Worm (Caenorhabditis elegans) whole organism, young adult: ENCODE measurements around the gene egg-3.
"Not testable (repeated sequence)": the region's sequence is repeated elsewhere in the genome, so short reads cannot be mapped to it uniquely, and the experiment has no call there.

Source experiments
- C06A6.2 ChIP-seq: fragments of 200-800 bp; sonication (Bioruptor generic); conservative IDR thresholded peaks from 2 replicates; pipeline ENCODE4 v1.3.6; 2022; ENCODE audit warnings: missing genetic modification characterization, missing compliant biosample characterization
- D2030.7 ChIP-seq: fragments of 200-800 bp; sonication (Bioruptor generic); IDR thresholded peaks from 2 replicates; pipeline ENCODE4 v1.3.6; 2022; ENCODE audit warnings: missing genetic modification reagents, missing genetic modification characterization, missing compliant biosample characterization
- F22D6.2 ChIP-seq: sonication (generic microtip); optimal IDR thresholded peaks from 2 replicates; lab custom pipeline; 2016; ENCODE audit warnings: mild to moderate bottlenecking, missing genetic modification characterization, missing compliant biosample characterization
- F23B12.7 ChIP-seq: sonication (generic microtip); optimal IDR thresholded peaks from 2 replicates; lab custom pipeline; 2017; ENCODE audit warnings: missing genetic modification characterization, mild to moderate bottlenecking, missing compliant biosample characterization, antibody characterized with exemption, moderate library complexity; ENCODE audit not compliant: insufficient read depth
- F33H1.4 ChIP-seq: fragments of 200-800 bp; sonication (Bioruptor generic); IDR thresholded peaks from 2 replicates; pipeline ENCODE4 v1.3.6; 2022; ENCODE audit warnings: missing genetic modification reagents, missing genetic modification characterization, missing compliant biosample characterization
- F49E8.2 ChIP-seq: sonication (generic microtip); optimal IDR thresholded peaks from 3 replicates; lab custom pipeline; 2017; ENCODE audit warnings: missing genetic modification characterization, mild to moderate bottlenecking, missing compliant biosample characterization, antibody characterized with exemption, moderate library complexity; ENCODE audit not compliant: insufficient read depth
- K12H6.12 ChIP-seq: fragments of 200-800 bp; sonication (Bioruptor generic); optimal IDR thresholded peaks from 2 replicates; lab custom pipeline; 2018; ENCODE audit warnings: mild to moderate bottlenecking, missing genetic modification characterization, missing compliant biosample characterization
- Y53F4B.3 ChIP-seq: fragments of 200-800 bp; sonication (Bioruptor generic); IDR thresholded peaks from 2 replicates; pipeline ENCODE4 v1.3.6; 2022; ENCODE audit warnings: missing genetic modification reagents, missing genetic modification characterization, missing compliant biosample characterization
- Y67H2A.10 ChIP-seq: fragments of 200-800 bp; sonication (Bioruptor generic); conservative IDR thresholded peaks from 2 replicates; pipeline ENCODE4 v1.3.6; 2022; ENCODE audit warnings: missing genetic modification reagents, missing genetic modification characterization, missing compliant biosample characterization
- Y95B8A.8 ChIP-seq: fragments of 200-800 bp; sonication (Bioruptor generic); IDR thresholded peaks from 2 replicates; pipeline ENCODE4 v1.3.6; 2022; ENCODE audit warnings: missing genetic modification reagents, missing genetic modification characterization, missing compliant biosample characterization
- ZK185.1 ChIP-seq: sonication (generic microtip); optimal IDR thresholded peaks from 2 replicates; lab custom pipeline; 2016; ENCODE audit warnings: mild to moderate bottlenecking, missing genetic modification characterization, missing compliant biosample characterization; ENCODE audit not compliant: poor library complexity, severe bottlenecking
- attf-3 ChIP-seq: fragments of 200-800 bp; sonication (Bioruptor generic); conservative IDR thresholded peaks from 2 replicates; pipeline ENCODE4 v1.3.6; 2022; ENCODE audit warnings: missing genetic modification reagents, missing genetic modification characterization, missing compliant biosample characterization
- attf-5 ChIP-seq: fragments of 200-800 bp; sonication (Bioruptor generic); optimal IDR thresholded peaks from 2 replicates; lab custom pipeline; 2018; ENCODE audit warnings: mild to moderate bottlenecking, missing genetic modification characterization, missing compliant biosample characterization
- attf-6 ChIP-seq: fragments of 200-800 bp; sonication (Bioruptor generic); IDR thresholded peaks from 2 replicates; pipeline ENCODE4 v1.3.6; 2022; ENCODE audit warnings: missing genetic modification reagents, missing genetic modification characterization, missing compliant biosample characterization
- bed-2 ChIP-seq: fragments of 200-800 bp; sonication (Bioruptor generic); IDR thresholded peaks from 2 replicates; pipeline ENCODE4 v1.3.6; 2022; ENCODE audit warnings: missing genetic modification reagents, missing genetic modification characterization, missing compliant biosample characterization
- cebp-2 ChIP-seq: fragments of 200-800 bp; sonication (Bioruptor generic); IDR thresholded peaks from 2 replicates; pipeline ENCODE4 v1.3.6; 2022; ENCODE audit warnings: missing genetic modification characterization, missing compliant biosample characterization
- ceh-40 ChIP-seq: fragments of 200-800 bp; sonication (Bioruptor generic); IDR thresholded peaks from 2 replicates; pipeline ENCODE4 v1.3.6; 2022; ENCODE audit warnings: missing genetic modification characterization, missing compliant biosample characterization
- ceh-91 ChIP-seq: fragments of 200-800 bp; sonication (Bioruptor generic); IDR thresholded peaks from 2 replicates; pipeline ENCODE4 v1.3.6; 2022; ENCODE audit warnings: missing genetic modification reagents, missing genetic modification characterization, missing compliant biosample characterization
- dpl-1 ChIP-seq: fragments of 150-350 bp; optimal IDR thresholded peaks from 2 replicates; lab custom pipeline; 2014; ENCODE audit warnings: missing biosample characterization, missing genetic modification reagents, missing genetic modification characterization
- efl-1 ChIP-seq: fragments of 150-350 bp; optimal IDR thresholded peaks from 2 replicates; lab custom pipeline; 2014; ENCODE audit warnings: missing biosample characterization, missing genetic modification reagents, missing genetic modification characterization
- egl-18 ChIP-seq: fragments of 200-800 bp; sonication (Bioruptor generic); IDR thresholded peaks from 2 replicates; pipeline ENCODE4 v1.3.6; 2022; ENCODE audit warnings: missing genetic modification reagents, missing genetic modification characterization, missing compliant biosample characterization
- egrh-3 ChIP-seq: fragments of 200-800 bp; sonication (Bioruptor generic); IDR thresholded peaks from 2 replicates; pipeline ENCODE4 v1.3.6; 2022; ENCODE audit warnings: missing genetic modification reagents, missing genetic modification characterization, missing compliant biosample characterization
- ekl-4 ChIP-seq: fragments of 200-800 bp; sonication (Bioruptor generic); IDR thresholded peaks from 2 replicates; pipeline ENCODE4 v1.3.6; 2022; ENCODE audit warnings: missing genetic modification reagents, missing genetic modification characterization, missing compliant biosample characterization
- hsf-1 ChIP-seq: fragments of 200-800 bp; sonication (Bioruptor generic); IDR thresholded peaks from 2 replicates; pipeline ENCODE4 v1.3.6; 2022; ENCODE audit warnings: missing genetic modification reagents, missing genetic modification characterization, missing compliant biosample characterization
- lin-54 ChIP-seq: fragments of 200-800 bp; sonication (Bioruptor generic); optimal IDR thresholded peaks from 2 replicates; lab custom pipeline; 2018; ENCODE audit warnings: mild to moderate bottlenecking, missing genetic modification characterization, missing compliant biosample characterization
- madf-10 ChIP-seq: sonication (generic microtip); optimal IDR thresholded peaks from 2 replicates; lab custom pipeline; 2016; ENCODE audit warnings: mild to moderate bottlenecking, missing genetic modification characterization, missing compliant biosample characterization
- nfya-1 ChIP-seq: sonication (generic microtip); optimal IDR thresholded peaks from 2 replicates; lab custom pipeline; 2017; ENCODE audit warnings: antibody characterized with exemption, missing compliant biosample characterization, missing genetic modification characterization, borderline replicate concordance; ENCODE audit not compliant: insufficient read depth
- nfya-2 ChIP-seq: fragments of 200-800 bp; sonication (Bioruptor generic); IDR thresholded peaks from 2 replicates; pipeline ENCODE4 v1.3.6; 2022; ENCODE audit warnings: missing genetic modification reagents, missing genetic modification characterization, missing compliant biosample characterization
- rcor-1 ChIP-seq: fragments of 200-800 bp; sonication (Bioruptor generic); IDR thresholded peaks from 2 replicates; pipeline ENCODE4 v1.3.6; 2022; ENCODE audit warnings: missing genetic modification reagents, missing genetic modification characterization, missing compliant biosample characterization
- rec-8 ChIP-seq, 2 experiments: sonication (generic microtip); optimal IDR thresholded peaks; 2 replicates each; lab custom pipeline; 2016; ENCODE audit warnings: mild to moderate bottlenecking in 2 of 2, missing genetic modification characterization in 2 of 2, missing genetic modification reagents in 2 of 2, missing genotype in 2 of 2, missing biosample characterization in 1 of 2, missing compliant biosample characterization in 1 of 2, moderate library complexity in 1 of 2
- rpc-1 ChIP-seq, 2 experiments: fragments of 150-350 bp in 1 of 2; sonication (generic microtip) in 1 of 2; optimal IDR thresholded peaks; 2 replicates each; lab custom pipeline; 2014 to 2018; ENCODE audit warnings: missing biosample characterization in 1 of 2, missing genetic modification characterization in 1 of 2, missing genetic modification reagents in 1 of 2, missing genotype in 1 of 2
- sdz-38 ChIP-seq: sonication (generic microtip); optimal IDR thresholded peaks from 2 replicates; lab custom pipeline; 2016; ENCODE audit warnings: missing genotype, missing genetic modification characterization, missing compliant biosample characterization
- tbp1 ChIP-seq: fragments of 200-800 bp; sonication (Bioruptor generic); optimal IDR thresholded peaks from 2 replicates; lab custom pipeline; 2018; ENCODE audit warnings: mild to moderate bottlenecking, missing genetic modification characterization, missing compliant biosample characterization
- ztf-25 ChIP-seq: fragments of 200-800 bp; sonication (Bioruptor generic); IDR thresholded peaks from 2 replicates; pipeline ENCODE4 v1.3.6; 2022; ENCODE audit warnings: missing genetic modification reagents, missing genetic modification characterization, missing compliant biosample characterization
- ztf-6 ChIP-seq: fragments of 200-800 bp; sonication (Bioruptor generic); IDR thresholded peaks from 2 replicates; pipeline ENCODE4 v1.3.6; 2022; ENCODE audit warnings: missing genetic modification reagents, missing genetic modification characterization, missing compliant biosample characterization

The egg-3 gene

ce11 chrII:10912995-10913394 lies 28.8 kb upstream of the egg-3 start:
- TF ChIP-seq Y95B8A.8 (no peak), ceh-91 (GFP tag; lab: Robert Waterston, UW) (no peak), ekl-4 (GFP tag; lab: Robert Waterston, UW) (no peak), attf-5 (GFP tag; lab: Kevin White, UChicago) (no peak), lin-54 (GFP tag; lab: Kevin White, UChicago) (no peak), K12H6.12 (tag; lab: Kevin White, UChicago) (no peak), cebp-2 (GFP tag; lab: Robert Waterston, UW) (no peak)
- TF ChIP-seq, all 124 proteins: peak for 0

- TF ChIP-seq F23B12.7 (tag; lab: Kevin White, UChicago) = no peak
- TF ChIP-seq madf-10 = no peak
- TF ChIP-seq, all 124 proteins: peak for 0
Observed at ce11 chrII:10910219-10910618, 26.0 kb upstream of the egg-3 start, which contains the start of gene sra-11. sra-11 (minus strand) TSS chrII:10910319.

ce11 chrII:10904379-10904778 lies 20.1 kb upstream of the egg-3 start, which contains the start of gene sra-12:
sra-12 (minus strand) TSS chrII:10904479.
- not testable (repeated sequence) for TF ChIP-seq nfya-1, egl-18, efl-1

ce11 chrII:10902104-10902503 lies 17.9 kb upstream of the egg-3 start, which contains the start of gene gly-1:
gly-1 (minus strand) TSS chrII:10902204.
- TF ChIP-seq sdz-38 (no peak), ztf-25 (GFP tag; lab: Robert Waterston, UW) (no peak), F49E8.2 (tag; lab: Kevin White, UChicago) (no peak), D2030.7 (GFP tag; lab: Robert Waterston, UW) (no peak), ZK185.1 (tag; lab: Kevin White, UChicago) (no peak)

- TF ChIP-seq tbp1 (GFP tag; lab: Kevin White, UChicago) = no peak
- no peak for TF ChIP-seq hsf-1
- TF ChIP-seq cebp-2 (GFP tag; lab: Robert Waterston, UW) = no peak
- no peak for TF ChIP-seq rcor-1 (GFP tag; lab: Robert Waterston, UW)
- TF ChIP-seq rpc-1 (optimal IDR thresholded peaks at IDR 0.05; lab: Kevin White, UChicago) = no peak
- TF ChIP-seq rpc-1 (tag; optimal IDR thresholded peaks at IDR 0.05; lab: Kevin White, UChicago) = no peak
- no peak for TF ChIP-seq Y67H2A.10 (GFP tag; lab: Robert Waterston, UW)
- TF ChIP-seq ceh-40 (GFP tag; lab: Robert Waterston, UW) = no peak
- TF ChIP-seq ceh-91 (GFP tag; lab: Robert Waterston, UW) = no peak
- no peak for TF ChIP-seq F22D6.2 (tag; lab: Kevin White, UChicago)
- no peak for TF ChIP-seq bed-2 (GFP tag; lab: Robert Waterston, UW)
- TF ChIP-seq dpl-1 (GFP tag; lab: Kevin White, UChicago) = no peak
- no peak for TF ChIP-seq Y53F4B.3 (GFP tag; lab: Robert Waterston, UW)
- TF ChIP-seq rec-8 (tag; optimal IDR thresholded peaks at IDR 0.05; lab: Kevin White, UChicago) = no peak
- no peak for TF ChIP-seq egrh-3
- no peak for TF ChIP-seq attf-3 (GFP tag; lab: Robert Waterston, UW)
- TF ChIP-seq F33H1.4 (GFP tag; lab: Robert Waterston, UW) = no peak
- TF ChIP-seq nfya-2 (GFP tag; lab: Robert Waterston, UW) = no peak
- TF ChIP-seq C06A6.2 (GFP tag; lab: Robert Waterston, UW) = no peak
- TF ChIP-seq attf-6 (GFP tag; lab: Robert Waterston, UW) = no peak
- no peak for TF ChIP-seq ztf-6 (GFP tag; lab: Robert Waterston, UW)
- TF ChIP-seq, all 124 proteins: peak for 0
Observed at ce11 chrII:10898998-10899397, 14.8 kb upstream of the egg-3 start.
